Worm (Caenorhabditis elegans) whole organism, late embryonic: ENCODE measurements around the gene lips-7.

ENCODE experiments used
- ceh-18 ChIP-seq: sonication (generic microtip); optimal IDR thresholded peaks from 2 replicates; lab custom pipeline; 2016; ENCODE audit warnings: missing genetic modification characterization, missing compliant biosample characterization
- pha-2 ChIP-seq: sonication (generic microtip); optimal IDR thresholded peaks from 2 replicates; lab custom pipeline; 2017; ENCODE audit warnings: mild to moderate bottlenecking, missing genetic modification characterization, missing compliant biosample characterization
- pha-4 ChIP-seq: fragments of 150-350 bp; optimal IDR thresholded peaks from 2 replicates; lab custom pipeline; 2018; ENCODE audit warnings: missing biosample characterization, missing genetic modification reagents, missing genetic modification characterization

DNA sequence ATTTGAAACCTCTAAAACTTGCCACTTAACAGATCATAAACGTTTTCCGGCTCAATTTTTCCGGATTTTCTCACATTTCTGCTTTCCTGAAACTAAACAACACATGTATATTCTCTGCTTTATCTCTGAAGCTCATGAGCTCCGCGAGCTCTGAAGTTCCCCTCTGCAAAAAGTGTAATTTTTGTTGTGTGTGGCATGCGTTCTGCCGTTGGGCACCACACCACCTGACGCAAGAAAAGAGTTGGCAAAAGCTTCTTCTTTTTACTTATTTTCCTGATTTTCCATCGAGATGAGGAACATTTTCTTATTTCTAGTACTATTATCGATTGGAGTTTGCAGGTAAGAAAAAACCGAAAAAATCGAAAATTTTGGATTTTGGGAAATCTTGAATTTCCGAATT lies 25.3 kb upstream of the lips-7 start, which contains the start of gene lgc-34:
- TF ChIP-seq pha-4 (tag; lab: Kevin White, UChicago) (no peak), ceh-18 (peak; percentile 32), pha-2 (tag; lab: Kevin White, UChicago) (no peak)
